Fruit fly (Drosophila melanogaster): ENCODE data around the gene hay.

Gene hay

DNA sequence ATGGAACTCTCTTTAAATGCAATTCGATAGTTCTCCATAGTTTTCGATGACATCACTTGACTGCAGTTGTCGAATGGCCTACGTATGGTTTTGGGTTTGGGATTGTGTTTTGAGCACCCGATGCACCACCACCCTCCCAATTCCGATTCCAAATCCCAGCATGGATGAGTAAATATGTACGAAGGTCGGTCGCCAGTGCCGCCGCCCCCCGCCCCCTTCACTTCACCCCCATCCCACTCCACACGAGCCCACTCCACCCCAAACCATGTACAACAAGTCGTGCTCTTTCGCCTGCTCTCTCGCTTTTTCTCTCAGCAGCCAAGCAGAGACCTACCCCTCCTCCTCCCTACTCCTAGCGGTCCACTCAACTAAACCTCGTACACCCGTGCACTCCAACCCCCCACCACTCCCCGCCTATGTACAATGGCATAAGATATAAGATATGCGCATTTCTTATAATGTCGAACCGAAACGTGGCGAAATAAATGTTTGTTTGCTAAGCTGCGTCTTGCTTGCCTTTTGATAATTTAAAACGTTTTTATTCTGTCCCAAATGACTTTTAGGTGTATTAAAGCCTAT is 49.9 kb downstream of the hay start (continued):
- TF ChIP-seq lz (GFP tag; optimal IDR thresholded peaks at IDR 0.05) (no peak), Gug (GFP tag; IDR thresholded peaks at IDR 0.05) (no peak), fkh (GFP tag; optimal IDR thresholded peaks at IDR 0.05) (peak; percentile 54), acj6 (GFP tag; optimal IDR thresholded peaks at IDR 0.05) (no peak), ss (GFP tag; optimal IDR thresholded peaks at IDR 0.05) (peak; percentile 8 to 39), CG32006 (GFP tag; optimal IDR thresholded peaks at IDR 0.05) (no peak), dsx (GFP tag; optimal IDR thresholded peaks at IDR 0.05; ENCODE audit: poor library complexity, severe bottlenecking) (peak; percentile 6), CG6854 (GFP tag; optimal IDR thresholded peaks at IDR 0.05) (no peak), Hr4 (GFP tag; optimal IDR thresholded peaks at IDR 0.05) (no peak), CG10631 (GFP tag; optimal IDR thresholded peaks at IDR 0.05) (no peak), Met (GFP tag; optimal IDR thresholded peaks at IDR 0.05) (no peak), esn (GFP tag; optimal IDR thresholded peaks at IDR 0.05) (no peak), Ets96B (tag; optimal IDR thresholded peaks at IDR 0.05) (no peak), eg (GFP tag; IDR thresholded peaks at IDR 0.05) (peak; percentile 54; the same call in 2 of the 3 replicates), fd59A (GFP tag; optimal IDR thresholded peaks at IDR 0.05) (no peak), CG8632 (GFP tag; optimal IDR thresholded peaks at IDR 0.05) (no peak), OdsH (GFP tag; optimal IDR thresholded peaks at IDR 0.05) (no peak), CG10669 (GFP tag; optimal IDR thresholded peaks at IDR 0.05) (no peak)

DNA sequence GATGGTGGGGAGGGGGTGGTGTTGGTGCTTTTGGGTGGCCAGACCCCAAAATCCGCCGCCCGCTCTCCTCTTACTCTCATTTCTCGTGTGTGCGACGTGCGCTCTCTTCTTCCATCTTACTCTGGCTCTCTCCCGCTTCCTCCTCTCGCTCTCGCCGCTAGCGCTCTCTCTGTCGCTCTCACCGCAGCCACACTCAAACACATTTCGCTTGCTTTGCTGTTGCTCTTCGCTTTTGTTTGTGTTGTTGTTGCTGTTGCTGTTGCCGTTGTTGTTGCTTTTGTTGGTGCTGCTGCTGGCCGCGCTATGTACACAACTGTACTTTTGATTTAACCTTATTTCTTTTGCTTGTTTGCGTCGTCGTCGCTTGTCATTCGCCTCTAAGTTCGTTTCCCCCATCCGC is 50.9 kb downstream of the hay start:
- TF ChIP-seq fkh (GFP tag; optimal IDR thresholded peaks at IDR 0.05) (peak; percentile 69), eg (GFP tag; IDR thresholded peaks at IDR 0.05) (peak; percentile 67; the same call in 2 of the 3 replicates), Ets21C (GFP tag; optimal IDR thresholded peaks at IDR 0.05) (no peak), Sox15 (GFP tag; optimal IDR thresholded peaks at IDR 0.05) (no peak), esn (GFP tag; optimal IDR thresholded peaks at IDR 0.05) (peak; percentile 18), CG34406 (GFP tag; optimal IDR thresholded peaks at IDR 0.05) (peak; percentile 9), Lpt (GFP tag; optimal IDR thresholded peaks at IDR 0.05) (peak; percentile 42), vri (GFP tag; optimal IDR thresholded peaks at IDR 0.05) (peak; percentile 29), svp (GFP tag) (peak; percentile 69), CG3919 (GFP tag; optimal IDR thresholded peaks at IDR 0.05) (peak; percentile 15), CG15336 (GFP tag; IDR thresholded peaks at IDR 0.05) (peak; percentile 41; the same call in 1 of the 2 replicates), pdm3 (GFP tag; optimal IDR thresholded peaks at IDR 0.05) (no peak), Eip78C (GFP tag) (peak; percentile 56), CG8119 (GFP tag; IDR thresholded peaks at IDR 0.05) (peak; percentile 39; the same call in 1 of the 3 replicates), fd59A (GFP tag; optimal IDR thresholded peaks at IDR 0.05) (no peak), Sox102F (GFP tag; optimal IDR thresholded peaks at IDR 0.05) (peak; percentile 36), CG6163 (GFP tag; IDR thresholded peaks at IDR 0.05) (peak; percentile 63), CG16779 (tag; optimal IDR thresholded peaks at IDR 0.05) (peak; percentile 0)

DNA sequence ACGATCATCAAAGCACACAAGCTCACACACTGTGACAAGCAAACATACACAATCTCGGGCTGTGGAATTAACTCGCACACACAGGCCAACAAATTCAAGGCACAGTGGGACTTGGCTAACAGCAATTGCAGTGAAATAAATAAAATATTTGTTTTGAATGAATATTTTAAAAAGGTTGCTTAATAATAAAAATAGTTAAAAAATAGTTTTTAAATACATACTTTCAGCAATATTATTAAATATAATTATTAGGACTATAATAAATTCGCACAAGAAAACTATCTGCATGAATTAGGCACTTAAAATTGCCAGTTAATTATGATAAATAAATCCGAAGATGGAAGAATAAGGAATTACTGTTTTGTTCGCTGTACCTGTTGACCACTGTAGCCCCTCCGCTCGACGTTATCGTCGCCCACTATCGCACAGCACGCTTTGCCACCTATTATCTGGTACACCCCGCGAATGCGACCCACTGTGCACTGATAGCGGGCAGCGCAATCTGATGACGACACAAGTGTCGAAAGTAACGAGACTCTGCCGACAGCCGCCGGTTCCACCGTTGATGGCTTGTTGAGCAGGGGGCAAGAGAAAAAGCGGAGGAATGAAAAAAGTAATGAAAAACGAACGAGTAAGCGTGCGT is 52.0 kb downstream of the hay start:
- peak; percentile 93 for TF ChIP-seq CG31627 (GFP tag; optimal IDR thresholded peaks at IDR 0.05)
- TF ChIP-seq Sox14 (GFP tag; optimal IDR thresholded peaks at IDR 0.05), result peak; percentile 94
- peak; percentile 92 for TF ChIP-seq Blimp-1 (GFP tag; optimal IDR thresholded peaks at IDR 0.05)
- TF ChIP-seq Met (GFP tag; optimal IDR thresholded peaks at IDR 0.05), result peak; percentile 96
- peak; percentile 94 for TF ChIP-seq topi (GFP tag; optimal IDR thresholded peaks at IDR 0.05)
- TF ChIP-seq CG3032 (tag; optimal IDR thresholded peaks at IDR 0.05), result peak; percentile 95
- TF ChIP-seq CG32006 (GFP tag; optimal IDR thresholded peaks at IDR 0.05), result peak; percentile 100
- TF ChIP-seq CG8632 (GFP tag; optimal IDR thresholded peaks at IDR 0.05), result peak; percentile 98
- peak; percentile 95 for TF ChIP-seq CG6854 (GFP tag; optimal IDR thresholded peaks at IDR 0.05)
- peak; percentile 89 for TF ChIP-seq dsx (GFP tag; optimal IDR thresholded peaks at IDR 0.05; ENCODE audit: poor library complexity, severe bottlenecking)
- peak; percentile 87 for TF ChIP-seq Ets21C (GFP tag; optimal IDR thresholded peaks at IDR 0.05)
- peak; percentile 98 for TF ChIP-seq OdsH (GFP tag; optimal IDR thresholded peaks at IDR 0.05)
- peak; percentile 97 for TF ChIP-seq achi (GFP tag; optimal IDR thresholded peaks at IDR 0.05)
- TF ChIP-seq Hr39 (GFP tag; optimal IDR thresholded peaks at IDR 0.05), result peak; percentile 91
- peak; percentile 86 for TF ChIP-seq CG1621 (tag; optimal IDR thresholded peaks at IDR 0.05)
- TF ChIP-seq Eip78C (GFP tag), result peak; percentile 99
- TF ChIP-seq Ets96B (tag; optimal IDR thresholded peaks at IDR 0.05), result peak; percentile 95
- TF ChIP-seq pdm3 (GFP tag; optimal IDR thresholded peaks at IDR 0.05), result peak; percentile 94
- TF ChIP-seq CG7368 (GFP tag; optimal IDR thresholded peaks at IDR 0.05), result peak; percentile 95
- TF ChIP-seq CG15336 (GFP tag; IDR thresholded peaks at IDR 0.05), result peak; percentile 99
- peak; percentile 98 for TF ChIP-seq CG3919 (GFP tag; optimal IDR thresholded peaks at IDR 0.05)
- peak; percentile 71 for TF ChIP-seq Eip93F (GFP tag; optimal IDR thresholded peaks at IDR 0.05)
- peak; percentile 96 for TF ChIP-seq Smox (GFP tag; optimal IDR thresholded peaks at IDR 0.05)
- peak; percentile 93 for TF ChIP-seq cyc (GFP tag; optimal IDR thresholded peaks at IDR 0.05)
- TF ChIP-seq salr (GFP tag; optimal IDR thresholded peaks at IDR 0.05), result peak; percentile 70 to 99
- TF ChIP-seq Gug (GFP tag; IDR thresholded peaks at IDR 0.05), result peak; percentile 96
- peak; percentile 94 to 96 for TF ChIP-seq ss (GFP tag; optimal IDR thresholded peaks at IDR 0.05)
